Worm (Caenorhabditis elegans): ENCODE data around the gene tag-307.

The tag-307 gene

DNA sequence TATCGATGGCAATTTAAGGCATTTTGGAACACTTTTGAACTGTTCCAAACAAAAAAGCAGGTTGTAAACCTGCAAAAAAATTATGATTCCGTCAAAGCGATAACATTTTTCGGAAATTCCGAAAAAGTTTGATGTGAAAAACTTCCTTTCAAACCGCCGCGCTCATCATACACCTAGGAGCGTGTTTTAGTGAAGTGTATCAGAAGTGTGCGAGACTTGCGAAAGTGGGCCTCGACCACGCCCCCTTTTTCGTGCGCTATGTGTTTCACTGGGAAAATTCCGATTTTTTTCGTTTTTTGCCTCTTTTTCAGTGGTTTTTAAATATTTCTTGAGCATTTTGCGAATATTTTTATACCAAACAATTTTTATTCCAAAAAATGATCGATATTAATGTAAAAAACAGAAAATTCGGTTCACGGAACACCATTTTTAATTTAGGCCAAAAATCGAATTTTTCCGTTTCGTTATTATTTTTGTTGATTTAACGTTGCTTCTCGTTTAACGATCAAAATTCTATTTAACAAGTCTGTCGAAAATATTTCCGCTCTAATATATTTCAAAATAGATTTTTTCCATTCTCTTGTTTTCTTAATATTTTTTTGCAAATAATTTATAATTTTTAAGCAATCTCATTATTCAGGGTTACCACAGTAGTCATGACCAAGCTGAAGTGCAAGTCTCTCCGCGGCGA is 2.4 kb downstream of the tag-307 start, which contains the start of gene rpl-35 (continued):
- peak; percentile 98 for TF ChIP-seq zip-4 (GFP tag; optimal IDR thresholded peaks at IDR 0.05)
- peak; percentile 100 for TF ChIP-seq nhr-71 (tag; optimal IDR thresholded peaks at IDR 0.05)
- peak; percentile 99 for TF ChIP-seq irx-1 (tag; optimal IDR thresholded peaks at IDR 0.05)
- peak; percentile 79 for TF ChIP-seq ceh-90 (tag; optimal IDR thresholded peaks at IDR 0.05)
- TF ChIP-seq hlh-17 (GFP tag; optimal IDR thresholded peaks at IDR 0.05; ENCODE audit: borderline replicate concordance) = peak; percentile 79
- peak; percentile 99 to 100 for TF ChIP-seq efl-1 (optimal IDR thresholded peaks at IDR 0.05)
- peak; percentile 100 for TF ChIP-seq efl-1 (GFP tag; optimal IDR thresholded peaks at IDR 0.05 in 1 of 2)
- TF ChIP-seq pag-3 (tag; optimal IDR thresholded peaks at IDR 0.05; ENCODE audit: borderline replicate concordance, insufficient read depth) = peak; percentile 53
- TF ChIP-seq dsc-1 (tag; optimal IDR thresholded peaks at IDR 0.05) = peak; percentile 100
- peak; percentile 85 for TF ChIP-seq nhr-76 (tag; optimal IDR thresholded peaks at IDR 0.05)
- TF ChIP-seq mab-9 (GFP tag; IDR thresholded peaks at IDR 0.05) = peak; percentile 100
- peak; percentile 100 for TF ChIP-seq snu-23 (GFP tag; optimal IDR thresholded peaks at IDR 0.05)
- TF ChIP-seq jun-1 (tag; optimal IDR thresholded peaks at IDR 0.05) = peak; percentile 99
- TF ChIP-seq nhr-84 (tag; optimal IDR thresholded peaks at IDR 0.05) = peak; percentile 95
- TF ChIP-seq F16B12.6 (tag; optimal IDR thresholded peaks at IDR 0.05) = peak; percentile 89
- peak; percentile 100 for TF ChIP-seq lin-14 (GFP tag; optimal IDR thresholded peaks at IDR 0.05)
- TF ChIP-seq aly-2 (tag; optimal IDR thresholded peaks at IDR 0.05) = peak; percentile 99
- TF ChIP-seq ceh-63 (GFP tag; optimal IDR thresholded peaks at IDR 0.05) = peak; percentile 98
- peak; percentile 100 for TF ChIP-seq lin-13 (GFP tag; optimal IDR thresholded peaks at IDR 0.05)
- peak; percentile 93 for TF ChIP-seq snpc-4 (tag; optimal IDR thresholded peaks at IDR 0.05)
- peak; percentile 61 for TF ChIP-seq Y116A8C.19 (tag; optimal IDR thresholded peaks at IDR 0.05; ENCODE audit: borderline replicate concordance)
- peak; percentile 100 for TF ChIP-seq rnt-1 (tag; optimal IDR thresholded peaks at IDR 0.05)
- TF ChIP-seq egl-13 (tag; optimal IDR thresholded peaks at IDR 0.05) = peak; percentile 99
- TF ChIP-seq ama-1 (optimal IDR thresholded peaks at IDR 0.05) = peak; percentile 81
- TF ChIP-seq tlp-1 (tag; optimal IDR thresholded peaks at IDR 0.05) = no peak
- peak; percentile 99 for TF ChIP-seq pax-3 (tag; optimal IDR thresholded peaks at IDR 0.05)
- peak; percentile 77 for TF ChIP-seq hlh-4 (tag; optimal IDR thresholded peaks at IDR 0.05)
- peak; percentile 100 for TF ChIP-seq nhr-85 (tag)
- TF ChIP-seq lir-3 (tag; optimal IDR thresholded peaks at IDR 0.05; ENCODE audit: poor library complexity) = peak; percentile 98
- TF ChIP-seq unc-130 (tag; optimal IDR thresholded peaks at IDR 0.05) = peak; percentile 100
- TF ChIP-seq alr-1 (tag; optimal IDR thresholded peaks at IDR 0.05; ENCODE audit: borderline replicate concordance) = no peak
- TF ChIP-seq nhr-11 (tag; optimal IDR thresholded peaks at IDR 0.05) = peak; percentile 98
- TF ChIP-seq grh-1 (GFP tag; IDR thresholded peaks at IDR 0.05) = peak; percentile 100
- TF ChIP-seq xbp-1 (tag; optimal IDR thresholded peaks at IDR 0.05) = peak; percentile 99
- peak; percentile 100 for TF ChIP-seq isw-1 (GFP tag; IDR thresholded peaks at IDR 0.05)
- TF ChIP-seq skn-1 (tag; optimal IDR thresholded peaks at IDR 0.05) = peak; percentile 99
- peak; percentile 100 for TF ChIP-seq fkh-8 (tag; optimal IDR thresholded peaks at IDR 0.05)
- peak; percentile 85 to 95 for TF ChIP-seq egl-27 (tag; optimal IDR thresholded peaks at IDR 0.05)
- TF ChIP-seq hpl-2 (GFP tag; optimal IDR thresholded peaks at IDR 0.05) = peak; percentile 98
- TF ChIP-seq sptf-1 (tag; optimal IDR thresholded peaks at IDR 0.05) = no peak
- peak in 1 of 2 experiments; percentile 99 for TF ChIP-seq ztf-11 (tag; optimal IDR thresholded peaks at IDR 0.05)
- TF ChIP-seq blmp-1 (tag; optimal IDR thresholded peaks at IDR 0.05) = peak; percentile 95
- TF ChIP-seq fos-1 (tag; optimal IDR thresholded peaks at IDR 0.05) = peak; percentile 98
- TF ChIP-seq unc-62 (GFP tag; optimal IDR thresholded peaks at IDR 0.05) = peak; percentile 95
- peak; percentile 79 for TF ChIP-seq nhr-12 (tag; optimal IDR thresholded peaks at IDR 0.05)
- peak; percentile 100 for TF ChIP-seq nhr-20 (tag; optimal IDR thresholded peaks at IDR 0.05)
- TF ChIP-seq nhr-90 (tag; optimal IDR thresholded peaks at IDR 0.05; ENCODE audit: poor library complexity) = peak; percentile 100
- TF ChIP-seq aha-1 (tag; optimal IDR thresholded peaks at IDR 0.05) = peak; percentile 98
- peak; percentile 100 for TF ChIP-seq lin-35 (GFP tag; optimal IDR thresholded peaks at IDR 0.05)
- TF ChIP-seq ceh-82 (tag; optimal IDR thresholded peaks at IDR 0.05) = peak; percentile 100
- TF ChIP-seq zag-1 (tag; optimal IDR thresholded peaks at IDR 0.05) = peak; percentile 74
